Fruit fly (Drosophila melanogaster): ENCODE results near the gene Polr1C.

Polr1C gene

dm6 chr2L:4976988-4977551 lies 8.3 kb downstream of the Polr1C start, which contains the start of the genes Gmd and CG3792:
TSS of gene Gmd (minus strand) at chr2L:4977023.
TSS of gene CG3792 (plus strand) at chr2L:4977312.
- TF ChIP-seq N (GFP tag; optimal IDR thresholded peaks at IDR 0.05): no peak
- TF ChIP-seq Rel (GFP tag; optimal IDR thresholded peaks at IDR 0.05): no peak
- peak; percentile 81 for TF ChIP-seq Rel (tag; optimal IDR thresholded peaks at IDR 0.05)
- no peak for TF ChIP-seq Hr78 (GFP tag; optimal IDR thresholded peaks at IDR 0.05)
- no peak for TF ChIP-seq Hnf4 (GFP tag; optimal IDR thresholded peaks at IDR 0.05)
- TF ChIP-seq Vsx2 (GFP tag; optimal IDR thresholded peaks at IDR 0.05; ENCODE audit: partially characterized antibody): no peak
- no peak for TF ChIP-seq usp (GFP tag; optimal IDR thresholded peaks at IDR 0.05)
- TF ChIP-seq jim (GFP tag; optimal IDR thresholded peaks at IDR 0.05): no peak
- no peak for TF ChIP-seq lola (GFP tag; optimal IDR thresholded peaks at IDR 0.05)
- peak; percentile 68 to 97 for TF ChIP-seq foxo (GFP tag; optimal IDR thresholded peaks at IDR 0.05)
- TF ChIP-seq brk (GFP tag; optimal IDR thresholded peaks at IDR 0.05): no peak
- peak; percentile 95 for TF ChIP-seq Jra (GFP tag; optimal IDR thresholded peaks at IDR 0.05)
- TF ChIP-seq dsf (GFP tag; optimal IDR thresholded peaks at IDR 0.05; ENCODE audit: borderline replicate concordance): peak; percentile 84
- no peak for TF ChIP-seq pan (optimal IDR thresholded peaks at IDR 0.05)
- peak; percentile 68 for TF ChIP-seq Mio (GFP tag; optimal IDR thresholded peaks at IDR 0.05)
- peak; percentile 88 for TF ChIP-seq Sp1 (GFP tag; optimal IDR thresholded peaks at IDR 0.05)
- no peak for TF ChIP-seq Dfd (GFP tag; optimal IDR thresholded peaks at IDR 0.05)
- no peak for TF ChIP-seq dl (GFP tag; optimal IDR thresholded peaks at IDR 0.05; ENCODE audit: insufficient read depth in 1 of 2, partially characterized antibody in 2 of 2)
- TF ChIP-seq OdsH (GFP tag; optimal IDR thresholded peaks at IDR 0.05): peak; percentile 92
- TF ChIP-seq rgr (GFP tag; optimal IDR thresholded peaks at IDR 0.05): peak; percentile 96
- no peak for TF ChIP-seq Dif (GFP tag; optimal IDR thresholded peaks at IDR 0.05; ENCODE audit: partially characterized antibody)
- TF ChIP-seq GATAd (GFP tag; optimal IDR thresholded peaks at IDR 0.05): no peak
- TF ChIP-seq h (GFP tag; optimal IDR thresholded peaks at IDR 0.05): peak; percentile 97
- peak; percentile 97 for TF ChIP-seq sv (GFP tag; optimal IDR thresholded peaks at IDR 0.05)
- peak; percentile 96 for TF ChIP-seq fru (GFP tag; optimal IDR thresholded peaks at IDR 0.05)
- TF ChIP-seq Abd-B (GFP tag; optimal IDR thresholded peaks at IDR 0.05): no peak
- peak; percentile 92 for TF ChIP-seq CG9705 (GFP tag; optimal IDR thresholded peaks at IDR 0.05)
- TF ChIP-seq sage (GFP tag; optimal IDR thresholded peaks at IDR 0.05): no peak
- no peak for TF ChIP-seq tai (GFP tag; optimal IDR thresholded peaks at IDR 0.05)
- TF ChIP-seq woc (GFP tag; optimal IDR thresholded peaks at IDR 0.05): peak; percentile 96
- no peak for TF ChIP-seq Hr83 (GFP tag; optimal IDR thresholded peaks at IDR 0.05; ENCODE audit: poor library complexity, severe bottlenecking)
- peak; percentile 80 for TF ChIP-seq CG32264 (GFP tag; optimal IDR thresholded peaks at IDR 0.05)
- TF ChIP-seq HLH106 (tag; optimal IDR thresholded peaks at IDR 0.05): peak; percentile 95
- peak; percentile 92 for TF ChIP-seq ey (GFP tag; optimal IDR thresholded peaks at IDR 0.05)
- peak; percentile 90 for TF ChIP-seq psq (GFP tag; optimal IDR thresholded peaks at IDR 0.05)
- peak; percentile 29 for TF ChIP-seq Myc (optimal IDR thresholded peaks at IDR 0.05)
- TF ChIP-seq dmrt93B (GFP tag; optimal IDR thresholded peaks at IDR 0.05): no peak
- peak; percentile 93 for TF ChIP-seq br (GFP tag; optimal IDR thresholded peaks at IDR 0.05)
- TF ChIP-seq CrebA (GFP tag; optimal IDR thresholded peaks at IDR 0.05; ENCODE audit: borderline replicate concordance): no peak

dm6 chr2L:4979138-4979537 lies 10.3 kb downstream of the Polr1C start, which contains the start of gene CG8891:
TSS of gene CG8891 (minus strand) at chr2L:4979379.
- TF ChIP-seq CrebA (GFP tag; optimal IDR thresholded peaks at IDR 0.05; ENCODE audit: borderline replicate concordance): no peak
- no peak for TF ChIP-seq Rel (GFP tag; optimal IDR thresholded peaks at IDR 0.05)
- no peak for TF ChIP-seq Rel (tag; optimal IDR thresholded peaks at IDR 0.05)
- no peak for TF ChIP-seq Mio (GFP tag; optimal IDR thresholded peaks at IDR 0.05)
- no peak for TF ChIP-seq dsf (GFP tag; optimal IDR thresholded peaks at IDR 0.05; ENCODE audit: borderline replicate concordance)
- no peak for TF ChIP-seq Sp1 (GFP tag; optimal IDR thresholded peaks at IDR 0.05)
- TF ChIP-seq brk (GFP tag; optimal IDR thresholded peaks at IDR 0.05): no peak
- TF ChIP-seq usp (GFP tag; optimal IDR thresholded peaks at IDR 0.05): no peak

Data from whole organism, wandering third instar larva.